Worm (Caenorhabditis elegans): ENCODE measurements around the gene npp-16.

The npp-16 gene

ce11 chrIII:11878751-11879150 is 37.0 kb upstream of the npp-16 start, which contains the start of gene Y56A3A.6:
Gene Y56A3A.6, minus strand, starts transcription at chrIII:11878803.
- TF ChIP-seq daf-16 (GFP tag; optimal IDR thresholded peaks at IDR 0.05) (no peak), daf-16 (tag; optimal IDR thresholded peaks at IDR 0.05) (peak; percentile 39), ceh-20 (GFP tag; IDR thresholded peaks at IDR 0.05) (no peak), dve-1 (tag; optimal IDR thresholded peaks at IDR 0.05; ENCODE audit: insufficient read depth) (peak; percentile 48), hlh-30 (tag; optimal IDR thresholded peaks at IDR 0.05; ENCODE audit: insufficient read depth) (no peak), hlh-11 (tag; optimal IDR thresholded peaks at IDR 0.05) (peak; percentile 8), R02D3.7 (tag; optimal IDR thresholded peaks at IDR 0.05) (no peak), mes-2 (tag; optimal IDR thresholded peaks at IDR 0.05; ENCODE audit: poor library complexity, severe bottlenecking) (no peak), nhr-28 (tag; optimal IDR thresholded peaks at IDR 0.05) (peak; percentile 62), aha-1 (tag) (no peak), pqm-1 (tag; optimal IDR thresholded peaks at IDR 0.05) (peak; percentile 87), dpl-1 (GFP tag; optimal IDR thresholded peaks at IDR 0.05) (no peak), spr-3 (GFP tag; optimal IDR thresholded peaks at IDR 0.05) (no peak), spr-1 (tag; optimal IDR thresholded peaks at IDR 0.05) (no peak), dmd-9 (GFP tag; IDR thresholded peaks at IDR 0.05) (no peak), dmd-6 (GFP tag; IDR thresholded peaks at IDR 0.05) (0 out of 2 replicates have a peak, but pooled peaks have one; percentile 9), lsy-2 (tag; optimal IDR thresholded peaks at IDR 0.05) (no peak), mdt-29 (GFP tag; IDR thresholded peaks at IDR 0.05) (no peak), madf-5 (GFP tag; IDR thresholded peaks at IDR 0.05) (no peak), nhr-76 (tag; optimal IDR thresholded peaks at IDR 0.05) (no peak), Y48G9A.11 (GFP tag; IDR thresholded peaks at IDR 0.05) (no peak), zag-1 (tag; optimal IDR thresholded peaks at IDR 0.05) (no peak)

DNA sequence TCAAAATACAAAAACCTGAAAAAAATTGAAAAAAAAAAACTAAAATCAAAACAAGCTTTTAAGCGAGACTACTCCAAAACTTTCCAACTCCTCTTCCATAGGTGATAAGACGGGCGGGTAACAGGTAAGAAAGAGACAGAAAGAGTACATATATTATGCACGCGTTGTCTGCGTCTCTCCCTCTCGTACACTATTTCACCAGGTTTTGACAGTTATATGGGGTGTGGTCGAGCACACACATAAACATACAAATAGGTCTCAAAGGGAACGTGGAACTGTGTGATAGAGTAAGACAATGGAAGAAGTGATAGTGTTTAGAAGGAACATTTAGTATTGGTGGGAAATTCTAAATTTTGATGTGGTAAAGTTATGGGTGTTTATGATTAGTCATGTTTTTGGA is 34.2 kb upstream of the npp-16 start:
- no peak for TF ChIP-seq daf-16 (GFP tag; optimal IDR thresholded peaks at IDR 0.05)
- peak; percentile 94 for TF ChIP-seq daf-16 (tag; optimal IDR thresholded peaks at IDR 0.05)
- TF ChIP-seq hlh-11 (tag; optimal IDR thresholded peaks at IDR 0.05), result peak; percentile 76
- no peak for TF ChIP-seq attf-4 (tag; optimal IDR thresholded peaks at IDR 0.05)
- TF ChIP-seq ZK337.2 (GFP tag; IDR thresholded peaks at IDR 0.05), result no peak
- TF ChIP-seq hif-1 (tag; optimal IDR thresholded peaks at IDR 0.05), result peak in 1 of 2 experiments; percentile 5
- 0 out of 2 replicates have a peak, but pooled peaks have one; percentile 9 for TF ChIP-seq nhr-41 (GFP tag; IDR thresholded peaks at IDR 0.05)
- TF ChIP-seq dve-1 (tag; optimal IDR thresholded peaks at IDR 0.05; ENCODE audit: insufficient read depth), result peak; percentile 85
- TF ChIP-seq egl-27 (tag; optimal IDR thresholded peaks at IDR 0.05), result no peak
- TF ChIP-seq unc-62 (GFP tag; optimal IDR thresholded peaks at IDR 0.05 in 1 of 2), result peak in 1 of 2 experiments; percentile 41
- TF ChIP-seq unc-62 (tag; optimal IDR thresholded peaks at IDR 0.05), result no peak
- peak; percentile 82 for TF ChIP-seq php-3 (GFP tag; IDR thresholded peaks at IDR 0.05)
- peak; percentile 11 for TF ChIP-seq mes-2 (tag; optimal IDR thresholded peaks at IDR 0.05; ENCODE audit: poor library complexity, severe bottlenecking)
- peak; percentile 83 for TF ChIP-seq nhr-28 (tag; optimal IDR thresholded peaks at IDR 0.05)
- TF ChIP-seq pqm-1 (tag; optimal IDR thresholded peaks at IDR 0.05), result peak; percentile 90
- TF ChIP-seq dmd-6 (GFP tag; IDR thresholded peaks at IDR 0.05), result peak; percentile 63

ce11 chrIII:11883694-11884093 is 32.0 kb upstream of the npp-16 start, which contains the start of gene fbxb-22:
Gene fbxb-22, minus strand, starts transcription at chrIII:11883754.
- TF ChIP-seq set-16 (GFP tag; IDR thresholded peaks at IDR 0.05), result peak; percentile 81

DNA sequence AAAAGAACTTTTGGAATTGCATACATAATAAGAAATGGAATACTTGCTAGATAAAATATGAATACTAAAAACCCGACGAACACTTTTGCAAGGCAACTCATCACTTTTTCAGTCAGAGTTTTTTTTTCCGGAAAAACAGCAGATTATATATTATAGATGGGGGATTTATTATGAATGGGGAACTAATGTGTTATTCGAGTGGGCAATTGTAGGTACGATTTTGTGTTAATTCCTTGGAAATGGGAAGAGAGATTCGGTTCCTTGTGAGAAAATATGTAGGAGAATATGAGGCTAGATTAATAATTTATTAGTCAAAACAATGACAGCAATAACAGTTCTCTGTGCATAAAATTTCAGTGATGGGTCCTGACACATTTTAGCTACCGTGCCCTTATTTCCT is 24.4 kb upstream of the npp-16 start, which contains the start of gene faah-5:
Gene faah-5, minus strand, starts transcription at position 101 of the 400 bp plus-strand sequence.
- TF ChIP-seq Y105C5A.15 (GFP tag; IDR thresholded peaks at IDR 0.05) (no peak), ctbp-1 (GFP tag; IDR thresholded peaks at IDR 0.05) (no peak), F44E2.7 (GFP tag; IDR thresholded peaks at IDR 0.05) (no peak), R02D3.7 (tag; optimal IDR thresholded peaks at IDR 0.05) (no peak), lin-1 (GFP tag; IDR thresholded peaks at IDR 0.05) (no peak), mep-1 (tag; optimal IDR thresholded peaks at IDR 0.05) (no peak), lir-3 (tag; optimal IDR thresholded peaks at IDR 0.05) (no peak), tag-97 (GFP tag; IDR thresholded peaks at IDR 0.05) (no peak)
